Worm (Caenorhabditis elegans) whole organism, early embryonic: Measurements from ENCODE around the gene srbc-45.

Experiments
- B0310.2 ChIP-seq: sonication (generic microtip); optimal IDR thresholded peaks from 2 replicates; lab custom pipeline; 2016; ENCODE audit warnings: mild to moderate bottlenecking, missing genetic modification characterization, missing compliant biosample characterization
- F13C5.2 ChIP-seq: sonication (generic microtip); optimal IDR thresholded peaks from 2 replicates; lab custom pipeline; 2017; ENCODE audit warnings: mild to moderate bottlenecking, missing genetic modification characterization, inconsistent platforms, missing compliant biosample characterization
- aly-1 ChIP-seq: sonication (generic microtip); optimal IDR thresholded peaks from 2 replicates; lab custom pipeline; 2016; ENCODE audit warnings: missing genetic modification characterization, missing compliant biosample characterization
- ama-1 ChIP-seq: fragments of 150-350 bp; optimal IDR thresholded peaks from 2 replicates; lab custom pipeline; 2014
- ceh-13 ChIP-seq: fragments of 200-800 bp; sonication (Bioruptor generic); optimal IDR thresholded peaks from 2 replicates; lab custom pipeline; 2018; ENCODE audit warnings: mild to moderate bottlenecking, missing genetic modification characterization, missing compliant biosample characterization
- ceh-36 ChIP-seq: sonication (generic microtip); optimal IDR thresholded peaks from 2 replicates; lab custom pipeline; 2016; ENCODE audit warnings: missing genetic modification characterization, inconsistent platforms, missing compliant biosample characterization
- ets-7 ChIP-seq: sonication (generic microtip); optimal IDR thresholded peaks from 2 replicates; lab custom pipeline; 2016; ENCODE audit warnings: missing genotype, missing genetic modification characterization, missing compliant biosample characterization
- flt-1 ChIP-seq: fragments of 200-800 bp; sonication (Bioruptor generic); IDR thresholded peaks from 2 replicates; pipeline ENCODE4 v1.3.6; 2022; ENCODE audit warnings: missing genetic modification characterization, missing compliant biosample characterization
- hmbx-1 ChIP-seq: sonication (generic microtip); optimal IDR thresholded peaks from 2 replicates; lab custom pipeline; 2016; ENCODE audit warnings: mild to moderate bottlenecking, missing genetic modification characterization, missing compliant biosample characterization
- hmg-4 ChIP-seq: fragments of 200-800 bp; sonication (Bioruptor generic); optimal IDR thresholded peaks from 2 replicates; lab custom pipeline; 2018; ENCODE audit warnings: mild to moderate bottlenecking, missing genetic modification characterization, missing compliant biosample characterization
- hnd-1 ChIP-seq: sonication (generic microtip); optimal IDR thresholded peaks from 2 replicates; lab custom pipeline; 2016; ENCODE audit warnings: missing genetic modification characterization, missing compliant biosample characterization
- pes-1 ChIP-seq: fragments of 200-800 bp; sonication (Bioruptor generic); IDR thresholded peaks from 2 replicates; pipeline ENCODE4 v1.3.6; 2022; ENCODE audit warnings: missing genetic modification reagents, missing genetic modification characterization, missing compliant biosample characterization
- scrt-1 ChIP-seq: fragments of 200-800 bp; sonication (Bioruptor generic); IDR thresholded peaks from 2 replicates; pipeline ENCODE4 v1.3.6; 2022; ENCODE audit warnings: missing genetic modification characterization, missing compliant biosample characterization
- sea-1 ChIP-seq: fragments of 200-800 bp; sonication (Bioruptor generic); conservative IDR thresholded peaks from 2 replicates; pipeline ENCODE4 v1.3.6; 2022; ENCODE audit warnings: missing genetic modification characterization, missing compliant biosample characterization
- tbx-11 ChIP-seq: fragments of 200-800 bp; sonication (Bioruptor generic); IDR thresholded peaks from 2 replicates; pipeline ENCODE4 v1.3.6; 2022; ENCODE audit warnings: missing genetic modification characterization, missing compliant biosample characterization
- tbx-37 ChIP-seq: fragments of 200-800 bp; sonication (Bioruptor generic); conservative IDR thresholded peaks from 2 replicates; pipeline ENCODE4 v1.3.6; 2022; ENCODE audit warnings: missing genetic modification reagents, missing genetic modification characterization, missing compliant biosample characterization
- tra-4 ChIP-seq: sonication (generic microtip); optimal IDR thresholded peaks from 2 replicates; lab custom pipeline; 2017; ENCODE audit warnings: missing genetic modification characterization, missing compliant biosample characterization

The srbc-45 gene

ce11 chrV:12819155-12819554 lies 15.8 kb downstream of the srbc-45 start:
- TF ChIP-seq hmg-4 (GFP tag; lab: Kevin White, UChicago) = no peak
- no peak for TF ChIP-seq tra-4 (tag; lab: Kevin White, UChicago)
- no peak for TF ChIP-seq scrt-1
- no peak for TF ChIP-seq tbx-37 (GFP tag; lab: Robert Waterston, UW)
- TF ChIP-seq pes-1 = no peak
- TF ChIP-seq ama-1 (lab: Kevin White, UChicago) = no peak
- no peak for TF ChIP-seq B0310.2
- TF ChIP-seq flt-1 (GFP tag; lab: Robert Waterston, UW) = no peak
- no peak for TF ChIP-seq ceh-13 (GFP tag; lab: Kevin White, UChicago)
- TF ChIP-seq hnd-1 (tag; lab: Kevin White, UChicago) = no peak
- no peak for TF ChIP-seq tbx-11 (GFP tag; lab: Robert Waterston, UW)
- TF ChIP-seq F13C5.2 (tag; lab: Kevin White, UChicago) = no peak
- no peak for TF ChIP-seq ets-7
- no peak for TF ChIP-seq ceh-36 (tag; lab: Kevin White, UChicago)
- no peak for TF ChIP-seq aly-1 (tag; lab: Kevin White, UChicago)
- no peak for TF ChIP-seq sea-1 (GFP tag; lab: Robert Waterston, UW)
- TF ChIP-seq hmbx-1 (tag; lab: Kevin White, UChicago) = no peak

ce11 chrV:12819792-12820453 lies 16.5 kb downstream of the srbc-45 start, which contains the start of the genes ZC443.4 and ugt-18:
Gene ZC443.4, minus strand, starts transcription at chrV:12819886.
Gene ugt-18, plus strand, starts transcription at chrV:12820260.
- TF ChIP-seq ama-1 (lab: Kevin White, UChicago) (no peak), F13C5.2 (tag; lab: Kevin White, UChicago) (no peak), tbx-11 (GFP tag; lab: Robert Waterston, UW) (no peak), flt-1 (GFP tag; lab: Robert Waterston, UW) (no peak), tbx-37 (GFP tag; lab: Robert Waterston, UW) (no peak), scrt-1 (no peak), hnd-1 (tag; lab: Kevin White, UChicago) (no peak), hmbx-1 (tag; lab: Kevin White, UChicago) (no peak), B0310.2 (no peak), hmg-4 (GFP tag; lab: Kevin White, UChicago) (no peak), aly-1 (tag; lab: Kevin White, UChicago) (no peak), tra-4 (tag; lab: Kevin White, UChicago) (no peak)

- TF ChIP-seq ceh-13 (GFP tag; lab: Kevin White, UChicago) (no peak), ets-7 (no peak), ama-1 (lab: Kevin White, UChicago) (no peak), hmg-4 (GFP tag; lab: Kevin White, UChicago) (no peak), tbx-37 (GFP tag; lab: Robert Waterston, UW) (no peak), hnd-1 (tag; lab: Kevin White, UChicago) (no peak), pes-1 (no peak), tbx-11 (GFP tag; lab: Robert Waterston, UW) (no peak), sea-1 (GFP tag; lab: Robert Waterston, UW) (no peak), B0310.2 (no peak), aly-1 (tag; lab: Kevin White, UChicago) (no peak), scrt-1 (no peak), tra-4 (tag; lab: Kevin White, UChicago) (no peak), F13C5.2 (tag; lab: Kevin White, UChicago) (no peak), ceh-36 (tag; lab: Kevin White, UChicago) (no peak), hmbx-1 (tag; lab: Kevin White, UChicago) (no peak)
Observed at ce11 chrV:12822065-12822464, 18.7 kb downstream of the srbc-45 start.

- TF ChIP-seq tbx-37 (GFP tag; lab: Robert Waterston, UW) (no peak), ama-1 (lab: Kevin White, UChicago) (no peak), scrt-1 (no peak), ceh-36 (tag; lab: Kevin White, UChicago) (no peak), hmg-4 (GFP tag; lab: Kevin White, UChicago) (no peak), hnd-1 (tag; lab: Kevin White, UChicago) (no peak)
Observed at ce11 chrV:12824777-12825176, 21.4 kb downstream of the srbc-45 start, which contains the start of gene ugt-16. Gene ugt-16, plus strand, starts transcription at chrV:12825024.

ce11 chrV:12827219-12827618 lies 23.8 kb downstream of the srbc-45 start, which contains the start of gene ugt-15:
Gene ugt-15, plus strand, starts transcription at chrV:12827519.
- TF ChIP-seq B0310.2 (no peak), tbx-37 (GFP tag; lab: Robert Waterston, UW) (no peak), ets-7 (no peak), ceh-13 (GFP tag; lab: Kevin White, UChicago) (no peak), hmg-4 (GFP tag; lab: Kevin White, UChicago) (no peak), scrt-1 (no peak), aly-1 (tag; lab: Kevin White, UChicago) (no peak), sea-1 (GFP tag; lab: Robert Waterston, UW) (no peak), tbx-11 (GFP tag; lab: Robert Waterston, UW) (no peak), ama-1 (lab: Kevin White, UChicago) (no peak), ceh-36 (tag; lab: Kevin White, UChicago) (no peak), tra-4 (tag; lab: Kevin White, UChicago) (no peak), pes-1 (no peak), hmbx-1 (tag; lab: Kevin White, UChicago) (no peak), flt-1 (GFP tag; lab: Robert Waterston, UW) (no peak)

- TF ChIP-seq hmg-4 (GFP tag; lab: Kevin White, UChicago) = no peak
Observed at ce11 chrV:12835388-12835787, 32.0 kb downstream of the srbc-45 start, which contains the start of gene C44H9.4. Gene C44H9.4, plus strand, starts transcription at chrV:12835688.

- TF ChIP-seq scrt-1 (no peak), ama-1 (lab: Kevin White, UChicago) (no peak), hmg-4 (GFP tag; lab: Kevin White, UChicago) (no peak), tbx-37 (GFP tag; lab: Robert Waterston, UW) (no peak), ceh-13 (GFP tag; lab: Kevin White, UChicago) (no peak), ets-7 (no peak)
Observed at ce11 chrV:12844748-12845147, 41.4 kb downstream of the srbc-45 start.
